Fruit fly (Drosophila melanogaster) whole organism, embryonic: ENCODE results near the gene htk.

Source experiments
- Antp ChIP-seq: fragments of 200-800 bp; sonication (Bioruptor generic); optimal IDR thresholded peaks from 3 replicates; lab custom pipeline; 2016; ENCODE audit warnings: missing biosample characterization, missing genetic modification characterization
- B-H1 ChIP-seq: fragments of 200-800 bp; sonication (Bioruptor generic); IDR thresholded peaks from 3 replicates; pipeline ENCODE4 v1.3.6; 2022; ENCODE audit warnings: missing biosample characterization, missing genetic modification characterization
- BtbVII ChIP-seq: fragments of 200-800 bp; sonication (Bioruptor generic); optimal IDR thresholded peaks from 3 replicates; lab custom pipeline; 2017; ENCODE audit warnings: missing biosample characterization, mild to moderate bottlenecking, missing genetic modification characterization
- C15 ChIP-seq: fragments of 200-800 bp; sonication (Bioruptor generic); IDR thresholded peaks from 3 replicates; pipeline ENCODE4 v1.3.6; 2022; ENCODE audit warnings: missing biosample characterization, missing genetic modification characterization
- CG10274 ChIP-seq: fragments of 200-800 bp; sonication (Bioruptor generic); optimal IDR thresholded peaks from 3 replicates; lab custom pipeline; 2017; ENCODE audit warnings: missing biosample characterization, mild to moderate bottlenecking, missing genetic modification characterization
- CG11504 ChIP-seq: fragments of 200-800 bp; sonication (Bioruptor generic); optimal IDR thresholded peaks from 3 replicates; lab custom pipeline; 2019; ENCODE audit warnings: missing biosample characterization, mild to moderate bottlenecking, missing genetic modification characterization, moderate library complexity
- CG11560 ChIP-seq: fragments of 200-800 bp; sonication (Bioruptor generic); IDR thresholded peaks from 3 replicates; pipeline ENCODE4 v1.3.6; 2022; ENCODE audit warnings: missing biosample characterization, missing genetic modification characterization
- CG12659 ChIP-seq: fragments of 200-800 bp; sonication (Bioruptor generic); optimal IDR thresholded peaks from 3 replicates; lab custom pipeline; 2017; ENCODE audit warnings: mild to moderate bottlenecking, missing biosample characterization, missing genetic modification reagents, missing genetic modification characterization
- CG12942 ChIP-seq: fragments of 200-800 bp; sonication (Bioruptor generic); optimal IDR thresholded peaks from 3 replicates; lab custom pipeline; 2016; ENCODE audit warnings: missing biosample characterization, missing genetic modification characterization
- CG13894 ChIP-seq: fragments of 200-800 bp; sonication (Bioruptor generic); optimal IDR thresholded peaks from 3 replicates; lab custom pipeline; 2018; ENCODE audit warnings: missing biosample characterization, mild to moderate bottlenecking, missing genetic modification characterization, moderate library complexity
- CG1603 ChIP-seq: fragments of 200-800 bp; sonication (Bioruptor generic); optimal IDR thresholded peaks from 2 replicates; lab custom pipeline; 2019; ENCODE audit warnings: missing biosample characterization, mild to moderate bottlenecking, missing genetic modification characterization, moderate library complexity
- CG16813 ChIP-seq: fragments of 200-800 bp; sonication (Bioruptor generic); IDR thresholded peaks from 3 replicates; pipeline ENCODE4 v1.3.6; 2022; ENCODE audit warnings: missing biosample characterization, missing genetic modification characterization; ENCODE audit not compliant: partially characterized antibody
- CG3726 ChIP-seq: fragments of 200-800 bp; sonication (Bioruptor generic); IDR thresholded peaks from 3 replicates; pipeline ENCODE4, ENCODE4 v1.3.6; 2022; ENCODE audit warnings: missing biosample characterization, missing genetic modification characterization
- CG3838 ChIP-seq: fragments of 200-800 bp; sonication (Bioruptor generic); optimal IDR thresholded peaks from 3 replicates; lab custom pipeline; 2016; ENCODE audit warnings: missing biosample characterization, missing genetic modification characterization
- CG4328 ChIP-seq: fragments of 200-800 bp; sonication (Bioruptor generic); optimal IDR thresholded peaks from 3 replicates; lab custom pipeline; 2017; ENCODE audit warnings: missing biosample characterization, missing genetic modification reagents, missing genetic modification characterization
- CG4404 ChIP-seq: fragments of 200-800 bp; sonication (Bioruptor generic); IDR thresholded peaks from 2 replicates; pipeline ENCODE4 v1.3.6; 2022; ENCODE audit warnings: missing biosample characterization, missing genetic modification characterization
- CG4424 ChIP-seq: fragments of 200-800 bp; sonication (Bioruptor generic); optimal IDR thresholded peaks from 3 replicates; lab custom pipeline; 2016; ENCODE audit warnings: missing biosample characterization, missing genetic modification characterization
- CG5245 ChIP-seq: fragments of 200-800 bp; sonication (Bioruptor generic); optimal IDR thresholded peaks from 3 replicates; lab custom pipeline; 2016; ENCODE audit warnings: missing biosample characterization, missing genetic modification characterization
- CG6683 ChIP-seq: fragments of 200-800 bp; sonication (Bioruptor generic); optimal IDR thresholded peaks from 2 replicates; lab custom pipeline; 2017; ENCODE audit warnings: missing biosample characterization, mild to moderate bottlenecking, missing genetic modification characterization, missing genetic modification reagents
- CG6791 ChIP-seq: fragments of 200-800 bp; sonication (Bioruptor generic); IDR thresholded peaks from 3 replicates; pipeline ENCODE4 v1.3.6; 2022; ENCODE audit warnings: missing biosample characterization, missing genetic modification characterization; ENCODE audit not compliant: partially characterized antibody
- CG7928 ChIP-seq: fragments of 200-800 bp; sonication (Bioruptor generic); optimal IDR thresholded peaks from 2 replicates; lab custom pipeline; 2017; ENCODE audit warnings: missing biosample characterization, mild to moderate bottlenecking, missing genetic modification characterization
- CG9609 ChIP-seq: fragments of 200-800 bp; sonication (Bioruptor generic); optimal IDR thresholded peaks from 3 replicates; lab custom pipeline; 2016; ENCODE audit warnings: missing biosample characterization, missing genetic modification characterization
- CG9817 ChIP-seq: fragments of 200-800 bp; sonication (Bioruptor generic); optimal IDR thresholded peaks from 2 replicates; lab custom pipeline; 2018; ENCODE audit warnings: missing biosample characterization, mild to moderate bottlenecking, missing genetic modification characterization, moderate library complexity
- CkIIα-i1 ChIP-seq: fragments of 200-800 bp; sonication (Bioruptor generic); IDR thresholded peaks from 2 replicates; pipeline ENCODE4 v1.3.6; 2022; ENCODE audit warnings: missing biosample characterization, missing genetic modification characterization
- Deaf1 ChIP-seq: fragments of 200-800 bp; optimal IDR thresholded peaks from 3 replicates; lab custom pipeline; 2019; ENCODE audit warnings: missing biosample characterization, mild to moderate bottlenecking, missing genetic modification characterization, moderate library complexity
- Dek ChIP-seq: fragments of 200-800 bp; sonication (Bioruptor generic); optimal IDR thresholded peaks from 3 replicates; lab custom pipeline; 2019; ENCODE audit warnings: missing biosample characterization, mild to moderate bottlenecking, missing genetic modification characterization, moderate library complexity
- Dfd ChIP-seq, 2 experiments: fragments of >200 bp; optimal IDR thresholded peaks; 2 replicates each; lab custom pipeline; 2017; ENCODE audit warnings: missing biosample characterization in 2 of 2, missing genetic modification characterization in 2 of 2
- E2f1 ChIP-seq: fragments of 200-800 bp; sonication (Bioruptor generic); IDR thresholded peaks from 2 replicates; pipeline ENCODE4 v1.3.6; 2022; ENCODE audit warnings: missing biosample characterization, missing genetic modification characterization
- Hand ChIP-seq: fragments of 200-800 bp; sonication (Bioruptor generic); optimal IDR thresholded peaks from 2 replicates; lab custom pipeline; 2017; ENCODE audit warnings: mild to moderate bottlenecking, missing biosample characterization, missing genetic modification reagents, missing genetic modification characterization
- MTF-1 ChIP-seq: fragments of 200-800 bp; sonication (Bioruptor generic); optimal IDR thresholded peaks from 2 replicates; lab custom pipeline; 2018; ENCODE audit warnings: missing biosample characterization, mild to moderate bottlenecking, missing genetic modification characterization, borderline replicate concordance
- Mrtf ChIP-seq: fragments of 200-800 bp; sonication (Bioruptor generic); IDR thresholded peaks from 3 replicates; pipeline ENCODE4 v1.3.6; 2022; ENCODE audit warnings: missing biosample characterization, missing genetic modification characterization
- Optix ChIP-seq: fragments of 200-800 bp; sonication (Bioruptor generic); IDR thresholded peaks from 3 replicates; pipeline ENCODE4 v1.3.6; 2022; ENCODE audit warnings: missing biosample characterization, missing genetic modification characterization
- Ptx1 ChIP-seq: fragments of 200-800 bp; sonication (Bioruptor generic); IDR thresholded peaks from 2 replicates; pipeline ENCODE4 v1.3.6; 2022; ENCODE audit warnings: missing biosample characterization, missing genetic modification characterization
- Side ChIP-seq: fragments of 200-800 bp; sonication (Bioruptor generic); optimal IDR thresholded peaks from 2 replicates; lab custom pipeline; 2016; ENCODE audit warnings: missing biosample characterization, missing genetic modification characterization
- Sry-δ ChIP-seq: fragments of 200-800 bp; sonication (Bioruptor generic); optimal IDR thresholded peaks from 2 replicates; lab custom pipeline; 2016; ENCODE audit warnings: missing biosample characterization, missing genetic modification characterization
- ac ChIP-seq: fragments of 200-800 bp; sonication (Bioruptor generic); optimal IDR thresholded peaks from 3 replicates; lab custom pipeline; 2017; ENCODE audit warnings: missing biosample characterization, mild to moderate bottlenecking, missing genetic modification characterization
- br ChIP-seq: fragments of >200 bp; optimal IDR thresholded peaks from 2 replicates; lab custom pipeline; 2017
- dpn ChIP-seq, 2 experiments: fragments of 200-800 bp; sonication (Bioruptor generic); optimal IDR thresholded peaks; 3 replicates each; lab custom pipeline; 2016; ENCODE audit warnings: missing biosample characterization in 2 of 2, missing genetic modification characterization in 2 of 2
- emc ChIP-seq: fragments of 200-800 bp; sonication (Bioruptor generic); optimal IDR thresholded peaks from 2 replicates; lab custom pipeline; 2016; ENCODE audit warnings: missing biosample characterization, missing genetic modification characterization
- h ChIP-seq: fragments of >200 bp; optimal IDR thresholded peaks from 2 replicates; lab custom pipeline; 2017
- ken ChIP-seq: fragments of 200-800 bp; sonication (Bioruptor generic); IDR thresholded peaks from 3 replicates; pipeline ENCODE4 v1.3.6; 2022; ENCODE audit warnings: missing biosample characterization, missing genetic modification characterization
- lilli ChIP-seq: fragments of 200-800 bp; sonication (Bioruptor generic); optimal IDR thresholded peaks from 3 replicates; lab custom pipeline; 2016; ENCODE audit warnings: missing biosample characterization, missing genetic modification characterization
- mam ChIP-seq: fragments of 200-800 bp; sonication (Bioruptor generic); optimal IDR thresholded peaks from 3 replicates; lab custom pipeline; 2016; ENCODE audit warnings: missing biosample characterization, missing genetic modification characterization
- nerfin-1 ChIP-seq: fragments of 200-800 bp; sonication (Bioruptor generic); optimal IDR thresholded peaks from 3 replicates; lab custom pipeline; 2019; ENCODE audit warnings: missing biosample characterization, mild to moderate bottlenecking, missing genetic modification characterization, moderate library complexity
- org-1 ChIP-seq: fragments of 200-800 bp; sonication (Bioruptor generic); optimal IDR thresholded peaks from 2 replicates; lab custom pipeline; 2017; ENCODE audit warnings: missing biosample characterization, missing genetic modification characterization
- p53 ChIP-seq: fragments of 200-800 bp; sonication (Bioruptor generic); optimal IDR thresholded peaks from 2 replicates; lab custom pipeline; 2016; ENCODE audit warnings: missing biosample characterization, missing genetic modification characterization
- ro ChIP-seq: fragments of 200-800 bp; sonication (Bioruptor generic); IDR thresholded peaks from 2 replicates; pipeline ENCODE4 v1.3.6; 2022; ENCODE audit warnings: missing biosample characterization, missing genetic modification characterization
- salm ChIP-seq: fragments of 200-800 bp; sonication (Bioruptor generic); optimal IDR thresholded peaks from 2 replicates; lab custom pipeline; 2018; ENCODE audit warnings: missing biosample characterization, mild to moderate bottlenecking, missing genetic modification characterization
- sqz ChIP-seq: fragments of 200-800 bp; sonication (Bioruptor generic); optimal IDR thresholded peaks from 3 replicates; lab custom pipeline; 2018; ENCODE audit warnings: missing biosample characterization, mild to moderate bottlenecking, missing genetic modification characterization
- tll ChIP-seq, 2 experiments: fragments of 200-800 bp in 1 of 2; fragments of >200 bp in 1 of 2; sonication (Bioruptor generic) in 1 of 2; optimal IDR thresholded peaks; 2 replicates each; lab custom pipeline; 2017 to 2019; ENCODE audit warnings: missing biosample characterization in 2 of 2, missing genetic modification characterization in 2 of 2, mild to moderate bottlenecking in 1 of 2, moderate library complexity in 1 of 2
- trem ChIP-seq: fragments of 200-800 bp; optimal IDR thresholded peaks from 3 replicates; lab custom pipeline; 2019; ENCODE audit warnings: missing biosample characterization, mild to moderate bottlenecking, missing genetic modification characterization, moderate library complexity
- twi ChIP-seq: fragments of 200-800 bp; optimal IDR thresholded peaks from 2 replicates; lab custom pipeline; 2019; ENCODE audit warnings: missing biosample characterization, mild to moderate bottlenecking, missing genetic modification characterization, moderate library complexity
- wdn ChIP-seq: fragments of 200-800 bp; sonication (Bioruptor generic); IDR thresholded peaks from 2 replicates; pipeline ENCODE4 v1.3.6; 2022; ENCODE audit warnings: missing biosample characterization, missing genetic modification characterization

htk gene

dm6 chrX:18893433-18893832, 50.0 kb downstream of the htk start, which contains the start of gene Flacc (continued):
- no peak for TF ChIP-seq CG1603 (tag; lab: Kevin White, UChicago)
- no peak for TF ChIP-seq ken (GFP tag; lab: Robert Waterston, UW)
- TF ChIP-seq nerfin-1 (tag; lab: Kevin White, UChicago) = no peak
- TF ChIP-seq salm (tag; lab: Kevin White, UChicago) = no peak
- no peak for TF ChIP-seq CG11504 (tag; lab: Kevin White, UChicago)
- TF ChIP-seq ac (GFP tag; lab: Kevin White, UChicago) = no peak
- no peak for TF ChIP-seq mam
- TF ChIP-seq CG3838 = no peak
- TF ChIP-seq CG11560 (tag; lab: Robert Waterston, UW) = no peak
- no peak for TF ChIP-seq BtbVII (GFP tag; lab: Kevin White, UChicago)
- TF ChIP-seq CG3726 (GFP tag; lab: Robert Waterston, UW) = no peak
- TF ChIP-seq lilli (GFP tag; lab: Kevin White, UChicago) = no peak
- TF ChIP-seq MTF-1 = no peak
- no peak for TF ChIP-seq Dek (tag; lab: Kevin White, UChicago)
- no peak for TF ChIP-seq Mrtf (GFP tag; lab: Robert Waterston, UW)
- no peak for TF ChIP-seq CG13894 (tag; lab: Kevin White, UChicago)
- no peak for TF ChIP-seq CG12942 (GFP tag; lab: Kevin White, UChicago)
- TF ChIP-seq E2f1 = no peak
- TF ChIP-seq Antp = no peak
- no peak for TF ChIP-seq ro (GFP tag; lab: Robert Waterston, UW)
- peak; percentile 90 for TF ChIP-seq CG6791
- TF ChIP-seq CG9817 (tag; lab: Kevin White, UChicago) = no peak
- peak; percentile 55 for TF ChIP-seq Sry-δ (GFP tag; lab: Kevin White, UChicago)
- no peak for TF ChIP-seq C15 (GFP tag; lab: Robert Waterston, UW)
- no peak for TF ChIP-seq CG9609
- TF ChIP-seq Optix (GFP tag; lab: Robert Waterston, UW) = no peak
- peak; percentile 17 for TF ChIP-seq CG12659 (GFP tag; lab: Kevin White, UChicago)
- TF ChIP-seq p53 = no peak
- no peak for TF ChIP-seq CG4404 (GFP tag; lab: Robert Waterston, UW)
- TF ChIP-seq CG10274 (GFP tag; lab: Kevin White, UChicago) = no peak
- TF ChIP-seq CG4424 = no peak
- TF ChIP-seq trem (tag; lab: Kevin White, UChicago) = peak; percentile 46
- TF ChIP-seq B-H1 (GFP tag; lab: Robert Waterston, UW) = no peak
- TF ChIP-seq sqz (GFP tag; lab: Kevin White, UChicago) = no peak
- TF ChIP-seq CG7928 = no peak
- no peak for TF ChIP-seq CkIIα-i1
- TF ChIP-seq tll (GFP tag; optimal IDR thresholded peaks at IDR 0.05; lab: Kevin White, UChicago) = no peak
- no peak for TF ChIP-seq CG6683
- no peak for TF ChIP-seq CG4328 (GFP tag; lab: Kevin White, UChicago)
- no peak for TF ChIP-seq wdn (GFP tag; lab: Robert Waterston, UW)
- TF ChIP-seq emc (GFP tag; lab: Kevin White, UChicago) = no peak
- TF ChIP-seq org-1 (GFP tag; lab: Kevin White, UChicago) = no peak
- TF ChIP-seq Side = no peak
- no peak for TF ChIP-seq br
- TF ChIP-seq dpn (GFP tag; optimal IDR thresholded peaks at IDR 0.05; lab: Kevin White, UChicago) = no peak
- no peak for TF ChIP-seq CG5245 (GFP tag; lab: Kevin White, UChicago)
- TF ChIP-seq Dfd (GFP tag; optimal IDR thresholded peaks at IDR 0.05; lab: Kevin White, UChicago) = no peak
- no peak for TF ChIP-seq Ptx1 (GFP tag; lab: Robert Waterston, UW)
- no peak for TF ChIP-seq twi
- TF ChIP-seq CG16813 (GFP tag; lab: Robert Waterston, UW) = peak; percentile 80
- TF ChIP-seq Deaf1 (tag; lab: Kevin White, UChicago) = no peak
- TF ChIP-seq h = no peak
- no peak for TF ChIP-seq Hand (GFP tag; lab: Kevin White, UChicago)
